Fruit fly (Drosophila melanogaster) Kc167 (cell line): ENCODE measurements around the gene Fkbp39.

ENCODE experiments used
- Myc ChIP-seq: fragments of >200 bp; optimal IDR thresholded peaks from 2 replicates; lab custom pipeline; 2017; ENCODE audit warnings: missing external identifiers
- Sin3A ChIP-seq: fragments of >200 bp; optimal IDR thresholded peaks from 2 replicates; lab custom pipeline; 2018; ENCODE audit warnings: missing external identifiers
- h ChIP-seq: fragments of >200 bp; optimal IDR thresholded peaks from 3 replicates; lab custom pipeline; 2018; ENCODE audit warnings: missing external identifiers
- insv ChIP-seq: fragments of >200 bp; optimal IDR thresholded peaks from 3 replicates; lab custom pipeline; 2018; ENCODE audit warnings: missing external identifiers
- psq ChIP-seq: fragments of >200 bp; optimal IDR thresholded peaks from 2 replicates; lab custom pipeline; 2017; ENCODE audit warnings: missing external identifiers
- ttk ChIP-seq: sonication (Bioruptor generic); optimal IDR thresholded peaks from 2 replicates; lab custom pipeline; 2017; ENCODE audit warnings: missing external identifiers

dm6 chr3R:15332994-15333393 lies at the start of gene Fkbp39, which contains the start of gene Cyfip:
- TF ChIP-seq h (lab: Kevin White, UChicago) (no peak), psq (lab: Kevin White, UChicago) (no peak), ttk (no peak), Sin3A (no peak), Myc (lab: Kevin White, UChicago) (no peak), insv (lab: Kevin White, UChicago) (no peak)
